Worm (Caenorhabditis elegans): Measurements from ENCODE around the gene Y116A8C.30.
A peak's percentile ranks its signal among the peaks of the same experiment; 100 is the strongest.

Gene Y116A8C.30

ce11 chrIV:17100628-17101338 is 2.7 kb downstream of the Y116A8C.30 start:
- peak; percentile 92 for TF ChIP-seq nfya-1 (tag; optimal IDR thresholded peaks at IDR 0.05; ENCODE audit: insufficient read depth)
- no peak for TF ChIP-seq ZK546.5 (tag; optimal IDR thresholded peaks at IDR 0.05)

DNA sequence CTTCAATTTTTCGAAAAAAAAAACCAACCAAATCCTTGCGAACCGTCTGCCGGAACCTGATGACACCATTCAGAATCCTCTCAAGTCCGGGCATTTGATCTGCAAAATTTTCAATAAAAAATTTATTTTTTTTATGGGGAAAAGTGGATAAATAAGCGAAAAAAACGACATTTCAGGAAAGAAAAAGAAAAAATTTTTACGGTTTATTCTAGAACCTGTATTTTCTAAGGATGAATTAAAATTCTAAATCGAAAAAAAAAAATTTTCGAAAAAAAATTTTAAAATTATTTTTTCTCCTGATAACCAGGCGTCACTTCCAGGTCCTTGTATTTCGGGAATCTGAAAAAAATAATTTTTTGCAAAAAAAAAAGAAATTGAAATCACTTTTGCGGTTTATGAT is 3.4 kb downstream of the Y116A8C.30 start, which contains the start of gene bca-2:
Gene bca-2 (minus strand): TSS at position 101 of the 400 bp plus-strand sequence.
- TF ChIP-seq nhr-11 (tag; optimal IDR thresholded peaks at IDR 0.05) (no peak), snpc-4 (tag; optimal IDR thresholded peaks at IDR 0.05) (no peak), ceh-9 (tag; optimal IDR thresholded peaks at IDR 0.05) (no peak), egl-27 (tag; optimal IDR thresholded peaks at IDR 0.05) (no peak), aly-2 (tag; optimal IDR thresholded peaks at IDR 0.05) (no peak), unc-39 (tag; optimal IDR thresholded peaks at IDR 0.05) (no peak), nhr-76 (tag; optimal IDR thresholded peaks at IDR 0.05) (no peak), pqm-1 (tag; optimal IDR thresholded peaks at IDR 0.05) (no peak), elt-3 (tag; optimal IDR thresholded peaks at IDR 0.05) (no peak), egl-5 (tag; optimal IDR thresholded peaks at IDR 0.05) (no peak), nhr-43 (tag; optimal IDR thresholded peaks at IDR 0.05; ENCODE audit: poor library complexity, severe bottlenecking) (no peak), fos-1 (tag; optimal IDR thresholded peaks at IDR 0.05) (no peak), mdl-1 (tag; optimal IDR thresholded peaks at IDR 0.05) (no peak), sea-2 (GFP tag; optimal IDR thresholded peaks at IDR 0.05) (no peak), hmg-11 (tag; optimal IDR thresholded peaks at IDR 0.05) (no peak)

ce11 chrIV:17099113-17099512 is 4.4 kb downstream of the Y116A8C.30 start:
- TF ChIP-seq elt-1 (tag; optimal IDR thresholded peaks at IDR 0.05) (no peak), nhr-23 (tag; optimal IDR thresholded peaks at IDR 0.05) (no peak), nhr-43 (tag; optimal IDR thresholded peaks at IDR 0.05; ENCODE audit: poor library complexity, severe bottlenecking) (no peak), ceh-9 (tag; optimal IDR thresholded peaks at IDR 0.05) (no peak), zag-1 (tag; optimal IDR thresholded peaks at IDR 0.05) (no peak), elt-2 (tag; optimal IDR thresholded peaks at IDR 0.05) (no peak), ztf-11 (tag; optimal IDR thresholded peaks at IDR 0.05) (no peak), nhr-25 (tag; optimal IDR thresholded peaks at IDR 0.05) (no peak), pqm-1 (tag; optimal IDR thresholded peaks at IDR 0.05) (no peak), nhr-76 (tag; optimal IDR thresholded peaks at IDR 0.05) (no peak), ZK546.5 (tag; optimal IDR thresholded peaks at IDR 0.05) (no peak), ceh-16 (tag; optimal IDR thresholded peaks at IDR 0.05) (no peak), unc-62 (GFP tag; optimal IDR thresholded peaks at IDR 0.05) (no peak), eor-1 (tag; optimal IDR thresholded peaks at IDR 0.05) (no peak), ceh-82 (tag; optimal IDR thresholded peaks at IDR 0.05) (no peak), ama-1 (optimal IDR thresholded peaks at IDR 0.05) (no peak), lin-39 (tag; optimal IDR thresholded peaks at IDR 0.05) (no peak)

ce11 chrIV:17096168-17096567 is 7.3 kb downstream of the Y116A8C.30 start, which contains the start of gene Y116A8C.27:
Gene Y116A8C.27 (minus strand): TSS chrIV:17096268.
- TF ChIP-seq unc-62 (GFP tag; optimal IDR thresholded peaks at IDR 0.05), result no peak

ce11 chrIV:17093701-17094100 is 9.8 kb downstream of the Y116A8C.30 start, which contains the start of gene Y116A8C.29:
Gene Y116A8C.29 (plus strand): TSS chrIV:17094028.
- TF ChIP-seq nhr-12 (tag; optimal IDR thresholded peaks at IDR 0.05) (no peak), pha-4 (tag; optimal IDR thresholded peaks at IDR 0.05) (peak; percentile 91), ztf-4 (tag; optimal IDR thresholded peaks at IDR 0.05) (no peak)

ce11 chrIV:17088849-17089248 is 14.7 kb downstream of the Y116A8C.30 start, which contains the start of gene Y116A8C.43:
Gene Y116A8C.43 (plus strand): TSS chrIV:17088851.
- TF ChIP-seq ceh-28 (tag; optimal IDR thresholded peaks at IDR 0.05) (no peak), fkh-2 (tag; optimal IDR thresholded peaks at IDR 0.05) (no peak), mml-1 (tag; optimal IDR thresholded peaks at IDR 0.05) (no peak), nhr-237 (tag; optimal IDR thresholded peaks at IDR 0.05) (no peak), nhr-12 (tag; optimal IDR thresholded peaks at IDR 0.05) (no peak), egl-5 (tag; optimal IDR thresholded peaks at IDR 0.05) (no peak), jun-1 (tag; optimal IDR thresholded peaks at IDR 0.05) (no peak), lsy-12 (tag; optimal IDR thresholded peaks at IDR 0.05) (no peak), zag-1 (tag; optimal IDR thresholded peaks at IDR 0.05) (no peak), lin-39 (tag; optimal IDR thresholded peaks at IDR 0.05) (no peak), nhr-28 (tag; optimal IDR thresholded peaks at IDR 0.05) (no peak), nhr-67 (tag; optimal IDR thresholded peaks at IDR 0.05) (no peak), nhr-11 (tag; optimal IDR thresholded peaks at IDR 0.05) (no peak), elt-2 (tag; optimal IDR thresholded peaks at IDR 0.05) (peak; percentile 7), unc-62 (GFP tag; optimal IDR thresholded peaks at IDR 0.05) (no peak), ama-1 (optimal IDR thresholded peaks at IDR 0.05) (peak; percentile 13), sea-2 (GFP tag; optimal IDR thresholded peaks at IDR 0.05) (no peak), pha-4 (tag; optimal IDR thresholded peaks at IDR 0.05) (peak; percentile 3), elt-1 (tag; optimal IDR thresholded peaks at IDR 0.05) (no peak), eor-1 (tag; optimal IDR thresholded peaks at IDR 0.05) (no peak), ceh-82 (tag; optimal IDR thresholded peaks at IDR 0.05) (no peak), nhr-43 (tag; optimal IDR thresholded peaks at IDR 0.05; ENCODE audit: poor library complexity, severe bottlenecking) (peak; percentile 4), R02D3.7 (tag; optimal IDR thresholded peaks at IDR 0.05) (no peak), fkh-10 (GFP tag; optimal IDR thresholded peaks at IDR 0.05) (no peak)
